Fruit fly (Drosophila melanogaster): Measurements from ENCODE around the gene Msp300.

Msp300 gene

dm6 chr2L:5237899-5238566 lies 137.4 kb downstream of the Msp300 start (continued):
- TF ChIP-seq CG17359 (tag; optimal IDR thresholded peaks at IDR 0.05) (peak; percentile 65), CG7357 (GFP tag; IDR thresholded peaks at IDR 0.05) (peak; percentile 63; the same call in 2 of the 3 replicates), tio (GFP tag; optimal IDR thresholded peaks at IDR 0.05) (peak; percentile 53), CG5245 (GFP tag; optimal IDR thresholded peaks at IDR 0.05) (no peak), CG8924 (tag; optimal IDR thresholded peaks at IDR 0.05) (peak; percentile 81), CG9437 (GFP tag; optimal IDR thresholded peaks at IDR 0.05) (peak; percentile 35), CG11695 (GFP tag; IDR thresholded peaks at IDR 0.05) (peak; percentile 59; the same call in 2 of the 3 replicates), Max (GFP tag; optimal IDR thresholded peaks at IDR 0.05) (peak; percentile 28), CG10366 (GFP tag; IDR thresholded peaks at IDR 0.05) (peak; percentile 25; the same call in 1 of the 2 replicates), pan (optimal IDR thresholded peaks at IDR 0.05) (no peak), pan (GFP tag; optimal IDR thresholded peaks at IDR 0.05 in 1 of 2, IDR thresholded peaks at IDR 0.05 in 1 of 2) (peak in 1 of 2 experiments; percentile 13), CG10462 (GFP tag; optimal IDR thresholded peaks at IDR 0.05) (no peak), ac (GFP tag; optimal IDR thresholded peaks at IDR 0.05) (peak; percentile 7), usp (GFP tag; optimal IDR thresholded peaks at IDR 0.05) (no peak), Ssrp (tag; optimal IDR thresholded peaks at IDR 0.05) (peak; percentile 80), NC2α (GFP tag; optimal IDR thresholded peaks at IDR 0.05) (no peak), CG30431 (GFP tag; optimal IDR thresholded peaks at IDR 0.05) (no peak), ab (GFP tag; optimal IDR thresholded peaks at IDR 0.05) (no peak), CG13624 (GFP tag; optimal IDR thresholded peaks at IDR 0.05) (no peak), HmgD (GFP tag; optimal IDR thresholded peaks at IDR 0.05) (no peak), hth (optimal IDR thresholded peaks at IDR 0.05) (no peak), CG8478 (optimal IDR thresholded peaks at IDR 0.05) (no peak), CG10267 (tag; optimal IDR thresholded peaks at IDR 0.05) (peak; percentile 84), sqz (GFP tag; optimal IDR thresholded peaks at IDR 0.05) (peak; percentile 6), CG12769 (tag; optimal IDR thresholded peaks at IDR 0.05) (no peak), hb (GFP tag; IDR thresholded peaks at IDR 0.05; ENCODE audit: partially characterized antibody) (no peak), gcm (GFP tag; optimal IDR thresholded peaks at IDR 0.05) (peak; percentile 87), ken (GFP tag; IDR thresholded peaks at IDR 0.05) (no peak), Hr78 (GFP tag; optimal IDR thresholded peaks at IDR 0.05) (peak in 1 of 2 experiments; percentile 73), CG6654 (GFP tag; optimal IDR thresholded peaks at IDR 0.05) (no peak), sens (GFP tag) (peak; percentile 90), oc (tag; optimal IDR thresholded peaks at IDR 0.05) (peak; percentile 82), CG3847 (GFP tag; IDR thresholded peaks at IDR 0.05) (no peak), Vsx1 (GFP tag; optimal IDR thresholded peaks at IDR 0.05) (peak; percentile 37), Dip2 (GFP tag; IDR thresholded peaks at IDR 0.05) (no peak), mirr (GFP tag; optimal IDR thresholded peaks at IDR 0.05) (no peak), CG2120 (GFP tag; optimal IDR thresholded peaks at IDR 0.05) (no peak), abd-A (tag; optimal IDR thresholded peaks at IDR 0.05) (no peak), jumu (GFP tag; optimal IDR thresholded peaks at IDR 0.05) (no peak), CG12942 (GFP tag; optimal IDR thresholded peaks at IDR 0.05) (peak; percentile 26), sug (tag; optimal IDR thresholded peaks at IDR 0.05) (no peak), gt (GFP tag; IDR thresholded peaks at IDR 0.05) (no peak), CG11398 (GFP tag; optimal IDR thresholded peaks at IDR 0.05) (no peak), sc (optimal IDR thresholded peaks at IDR 0.05) (no peak), sc (GFP tag; optimal IDR thresholded peaks at IDR 0.05) (peak; percentile 17), CG10959 (GFP tag; IDR thresholded peaks at IDR 0.05) (peak; percentile 74), unpg (GFP tag; optimal IDR thresholded peaks at IDR 0.05) (peak; percentile 80), nmo (GFP tag; optimal IDR thresholded peaks at IDR 0.05) (peak; percentile 84), Lpt (GFP tag; optimal IDR thresholded peaks at IDR 0.05) (no peak), gcm2 (GFP tag; optimal IDR thresholded peaks at IDR 0.05) (no peak), CG17829 (tag; optimal IDR thresholded peaks at IDR 0.05) (peak; percentile 89), pho (GFP tag; optimal IDR thresholded peaks at IDR 0.05) (no peak)

Data from whole organism, embryonic.